Worm (Caenorhabditis elegans) whole organism, midembryonic: ENCODE results near the gene F47F2.3.

Source experiments
- T22C8.4 ChIP-seq: fragments of 200-800 bp; sonication (Bioruptor generic); IDR thresholded peaks from 2 replicates; pipeline ENCODE4 v1.3.6; 2022; ENCODE audit warnings: missing genetic modification characterization, missing compliant biosample characterization
- cog-1 ChIP-seq: sonication (generic microtip); optimal IDR thresholded peaks from 2 replicates; lab custom pipeline; 2016; ENCODE audit warnings: missing genetic modification characterization, missing compliant biosample characterization
- flt-1 ChIP-seq: fragments of 200-800 bp; sonication (Bioruptor generic); IDR thresholded peaks from 2 replicates; pipeline ENCODE4 v1.3.6; 2022; ENCODE audit warnings: missing genetic modification characterization, missing compliant biosample characterization
- med-1 ChIP-seq: sonication (generic microtip); optimal IDR thresholded peaks from 2 replicates; lab custom pipeline; 2017; ENCODE audit warnings: missing genetic modification characterization, mild to moderate bottlenecking, missing compliant biosample characterization, antibody characterized with exemption, missing genetic modification reagents; ENCODE audit not compliant: insufficient read depth
- ref-1 ChIP-seq: fragments of 200-800 bp; sonication (Bioruptor generic); conservative IDR thresholded peaks from 2 replicates; pipeline ENCODE4 v1.3.6; 2022; ENCODE audit warnings: missing genetic modification reagents, missing genetic modification characterization, missing compliant biosample characterization
- ztf-23 ChIP-seq: fragments of 200-800 bp; sonication (Bioruptor generic); IDR thresholded peaks from 2 replicates; pipeline ENCODE4 v1.3.6; 2022; ENCODE audit warnings: missing genetic modification reagents, missing genetic modification characterization, missing compliant biosample characterization
- ztf-29 ChIP-seq: fragments of 200-800 bp; sonication (Bioruptor generic); IDR thresholded peaks from 2 replicates; pipeline ENCODE4 v1.3.6; 2022; ENCODE audit warnings: missing genetic modification reagents, missing genetic modification characterization, missing compliant biosample characterization

- TF ChIP-seq T22C8.4 (GFP tag; lab: Robert Waterston, UW), result no peak
- TF ChIP-seq med-1 (GFP tag; lab: Kevin White, UChicago), result no peak
- no peak for TF ChIP-seq ztf-29 (GFP tag; lab: Robert Waterston, UW)
- no peak for TF ChIP-seq ztf-23
- TF ChIP-seq cog-1 (tag; lab: Kevin White, UChicago), result no peak
- TF ChIP-seq ref-1 (GFP tag; lab: Robert Waterston, UW), result no peak
- TF ChIP-seq flt-1 (GFP tag; lab: Robert Waterston, UW), result no peak
Measured at ce11 chrX:3925776-3926175, 30.3 kb upstream of the F47F2.3 start, which contains the start of gene T22B2.1.
